Worm (Caenorhabditis elegans) whole organism, L3 larva: ENCODE measurements around the gene ctg-2.

ENCODE experiments used
- R02D3.7 ChIP-seq: fragments of 150-350 bp; optimal IDR thresholded peaks from 2 replicates; lab custom pipeline; 2014; ENCODE audit warnings: missing biosample characterization, missing genetic modification characterization
- ZK546.5 ChIP-seq: sonication (generic microtip); optimal IDR thresholded peaks from 2 replicates; lab custom pipeline; 2017; ENCODE audit warnings: missing biosample characterization, missing genetic modification characterization
- aly-2 ChIP-seq: fragments of 150-350 bp; optimal IDR thresholded peaks from 2 replicates; lab custom pipeline; 2014; ENCODE audit warnings: missing biosample characterization, missing genetic modification characterization
- ama-1 ChIP-seq: fragments of 150-350 bp; optimal IDR thresholded peaks from 2 replicates; lab custom pipeline; 2018
- ceh-28 ChIP-seq: fragments of 150-350 bp; optimal IDR thresholded peaks from 2 replicates; lab custom pipeline; 2014; ENCODE audit warnings: missing biosample characterization, missing genetic modification reagents, missing genetic modification characterization
- ceh-82 ChIP-seq: fragments of 150-350 bp; optimal IDR thresholded peaks from 2 replicates; lab custom pipeline; 2014; ENCODE audit warnings: missing biosample characterization, missing genetic modification characterization
- ceh-9 ChIP-seq: sonication (generic microtip); optimal IDR thresholded peaks from 2 replicates; lab custom pipeline; 2018; ENCODE audit warnings: missing biosample characterization, missing genetic modification characterization
- daf-12 ChIP-seq: fragments of 150-350 bp; optimal IDR thresholded peaks from 2 replicates; lab custom pipeline; 2014; ENCODE audit warnings: missing biosample characterization, missing genetic modification reagents, missing genetic modification characterization
- egl-27 ChIP-seq: sonication (generic microtip); optimal IDR thresholded peaks from 4 replicates; lab custom pipeline; 2017; ENCODE audit warnings: missing biosample characterization, missing genetic modification reagents, missing genetic modification characterization
- elt-1 ChIP-seq: fragments of 150-350 bp; optimal IDR thresholded peaks from 2 replicates; lab custom pipeline; 2014; ENCODE audit warnings: missing biosample characterization, missing genetic modification characterization
- elt-2 ChIP-seq: sonication (generic microtip); optimal IDR thresholded peaks from 2 replicates; lab custom pipeline; 2016; ENCODE audit warnings: missing genetic modification reagents, mild to moderate bottlenecking, missing genetic modification characterization, missing compliant biosample characterization
- eor-1 ChIP-seq, 2 experiments: fragments of 150-350 bp; optimal IDR thresholded peaks; 2 replicates each; lab custom pipeline; 2014 to 2018; ENCODE audit warnings: missing biosample characterization in 2 of 2, missing genetic modification characterization in 2 of 2
- fkh-10 ChIP-seq: sonication (generic microtip); optimal IDR thresholded peaks from 2 replicates; lab custom pipeline; 2017; ENCODE audit warnings: missing biosample characterization, missing genetic modification reagents, missing genetic modification characterization
- fkh-2 ChIP-seq: fragments of 150-350 bp; optimal IDR thresholded peaks from 2 replicates; lab custom pipeline; 2014; ENCODE audit warnings: missing biosample characterization, missing genetic modification reagents, missing genetic modification characterization
- fos-1 ChIP-seq: fragments of 150-350 bp; optimal IDR thresholded peaks from 2 replicates; lab custom pipeline; 2014; ENCODE audit warnings: missing biosample characterization, missing genetic modification characterization
- jun-1 ChIP-seq: fragments of 150-350 bp; optimal IDR thresholded peaks from 2 replicates; lab custom pipeline; 2014; ENCODE audit warnings: missing biosample characterization, missing genetic modification reagents, missing genetic modification characterization
- lin-15B ChIP-seq: fragments of 150-350 bp; optimal IDR thresholded peaks from 2 replicates; lab custom pipeline; 2014; ENCODE audit warnings: missing biosample characterization, missing genetic modification characterization
- lin-39 ChIP-seq: fragments of 150-350 bp; optimal IDR thresholded peaks from 2 replicates; lab custom pipeline; 2018; ENCODE audit warnings: missing biosample characterization, missing genetic modification reagents, missing genetic modification characterization
- lsy-12 ChIP-seq: sonication (generic microtip); optimal IDR thresholded peaks from 2 replicates; lab custom pipeline; 2016; ENCODE audit warnings: mild to moderate bottlenecking, missing genetic modification characterization, missing compliant biosample characterization
- mdl-1 ChIP-seq: fragments of 150-350 bp; optimal IDR thresholded peaks from 2 replicates; lab custom pipeline; 2014; ENCODE audit warnings: missing biosample characterization, missing genetic modification characterization
- nfya-1 ChIP-seq: sonication (generic microtip); optimal IDR thresholded peaks from 2 replicates; lab custom pipeline; 2017; ENCODE audit warnings: missing genetic modification characterization, mild to moderate bottlenecking, missing compliant biosample characterization, antibody characterized with exemption, moderate library complexity; ENCODE audit not compliant: insufficient read depth
- nhr-11 ChIP-seq: fragments of 150-350 bp; optimal IDR thresholded peaks from 2 replicates; lab custom pipeline; 2014; ENCODE audit warnings: missing biosample characterization, missing genetic modification characterization
- nhr-12 ChIP-seq: fragments of 150-350 bp; optimal IDR thresholded peaks from 2 replicates; lab custom pipeline; 2014; ENCODE audit warnings: missing biosample characterization, missing genetic modification characterization
- nhr-23 ChIP-seq: fragments of 150-350 bp; optimal IDR thresholded peaks from 2 replicates; lab custom pipeline; 2014; ENCODE audit warnings: missing biosample characterization, missing genetic modification reagents, missing genetic modification characterization
- nhr-237 ChIP-seq: fragments of 150-350 bp; optimal IDR thresholded peaks from 2 replicates; lab custom pipeline; 2014; ENCODE audit warnings: missing biosample characterization, missing genetic modification characterization
- nhr-25 ChIP-seq: sonication (generic microtip); optimal IDR thresholded peaks from 2 replicates; lab custom pipeline; 2017; ENCODE audit warnings: missing biosample characterization, missing genetic modification characterization
- nhr-28 ChIP-seq: fragments of 150-350 bp; optimal IDR thresholded peaks from 2 replicates; lab custom pipeline; 2014; ENCODE audit warnings: missing biosample characterization, missing genetic modification characterization
- nhr-43 ChIP-seq: sonication (generic microtip); optimal IDR thresholded peaks from 2 replicates; lab custom pipeline; 2016; ENCODE audit warnings: mild to moderate bottlenecking, missing genetic modification characterization, missing compliant biosample characterization; ENCODE audit not compliant: poor library complexity, severe bottlenecking
- nhr-67 ChIP-seq: fragments of 150-350 bp; optimal IDR thresholded peaks from 2 replicates; lab custom pipeline; 2014; ENCODE audit warnings: missing biosample characterization, missing genetic modification characterization
- nhr-76 ChIP-seq: fragments of 150-350 bp; sonication (generic microtip); optimal IDR thresholded peaks from 5 replicates; lab custom pipeline; 2014; ENCODE audit warnings: missing biosample characterization, missing genetic modification characterization
- pha-4 ChIP-seq: fragments of 150-350 bp; optimal IDR thresholded peaks from 2 replicates; lab custom pipeline; 2014; ENCODE audit warnings: missing biosample characterization, missing genetic modification reagents, missing genetic modification characterization
- pqm-1 ChIP-seq: fragments of 150-350 bp; optimal IDR thresholded peaks from 2 replicates; lab custom pipeline; 2017; ENCODE audit warnings: missing biosample characterization, missing genetic modification characterization, inconsistent platforms
- sea-2 ChIP-seq: fragments of 150-350 bp; sonication (generic microtip); optimal IDR thresholded peaks from 4 replicates; lab custom pipeline; 2014; ENCODE audit warnings: missing biosample characterization, missing genetic modification reagents, missing genetic modification characterization
- skn-1 ChIP-seq: fragments of 150-350 bp; optimal IDR thresholded peaks from 2 replicates; lab custom pipeline; 2014; ENCODE audit warnings: missing biosample characterization, missing genetic modification characterization
- snpc-4 ChIP-seq: fragments of 150-350 bp; optimal IDR thresholded peaks from 2 replicates; lab custom pipeline; 2014; ENCODE audit warnings: missing biosample characterization, missing genetic modification characterization
- tbx-2 ChIP-seq: sonication (generic microtip); optimal IDR thresholded peaks from 2 replicates; lab custom pipeline; 2016; ENCODE audit warnings: mild to moderate bottlenecking, missing genetic modification characterization, missing compliant biosample characterization
- unc-39 ChIP-seq: sonication (generic microtip); optimal IDR thresholded peaks from 4 replicates; lab custom pipeline; 2017; ENCODE audit warnings: missing biosample characterization, missing genetic modification characterization
- zag-1 ChIP-seq: fragments of 150-350 bp; optimal IDR thresholded peaks from 2 replicates; lab custom pipeline; 2014; ENCODE audit warnings: missing biosample characterization, missing genetic modification characterization
- ztf-11 ChIP-seq: fragments of 150-350 bp; optimal IDR thresholded peaks from 2 replicates; lab custom pipeline; 2014; ENCODE audit warnings: missing biosample characterization, missing genetic modification characterization
- ztf-4 ChIP-seq: fragments of 150-350 bp; optimal IDR thresholded peaks from 2 replicates; lab custom pipeline; 2014; ENCODE audit warnings: missing biosample characterization, missing genetic modification characterization

ctg-2 gene

DNA sequence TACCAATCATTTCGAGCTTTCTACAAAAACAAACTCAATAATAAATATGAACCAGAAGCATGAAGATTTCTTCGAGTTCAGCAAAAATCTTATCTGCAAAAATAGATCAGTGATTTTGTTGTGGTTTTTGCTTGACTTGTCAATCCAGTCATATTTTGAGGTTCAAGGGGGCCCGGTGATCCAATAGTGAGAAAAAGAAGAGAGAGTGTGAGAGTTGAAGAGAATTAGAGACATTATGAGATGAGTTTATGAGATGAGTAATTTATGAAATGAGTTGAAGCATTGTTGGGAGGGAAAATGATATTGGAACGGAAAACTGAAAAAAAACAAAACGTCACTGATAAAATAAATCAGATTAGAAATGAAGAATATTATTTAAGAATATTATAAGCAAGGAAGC is 5.9 kb upstream of the ctg-2 start, which contains the start of gene T13H5.1:
TSS of gene T13H5.1 (minus strand) at position 101 of the 400 bp plus-strand sequence.
- no peak for TF ChIP-seq fkh-10 (GFP tag; lab: Kevin White, UChicago)
- no peak for TF ChIP-seq ZK546.5 (tag; lab: Kevin White, UChicago)
- no peak for TF ChIP-seq ama-1 (lab: Kevin White, UChicago)
- no peak for TF ChIP-seq mdl-1 (tag; lab: Kevin White, UChicago)
- TF ChIP-seq fkh-2 (tag; lab: Kevin White, UChicago): no peak
- TF ChIP-seq snpc-4: no peak
- TF ChIP-seq lin-39 (tag; lab: Kevin White, UChicago): no peak
- TF ChIP-seq jun-1 (tag; lab: Kevin White, UChicago): no peak
- TF ChIP-seq elt-1 (tag; lab: Kevin White, UChicago): no peak
- no peak for TF ChIP-seq zag-1 (tag; lab: Kevin White, UChicago)
- no peak for TF ChIP-seq aly-2
- no peak for TF ChIP-seq unc-39 (tag; lab: Kevin White, UChicago)
- TF ChIP-seq ztf-4 (tag; lab: Kevin White, UChicago): no peak
- no peak for TF ChIP-seq eor-1 (tag; optimal IDR thresholded peaks at IDR 0.05; lab: Kevin White, UChicago)

DNA sequence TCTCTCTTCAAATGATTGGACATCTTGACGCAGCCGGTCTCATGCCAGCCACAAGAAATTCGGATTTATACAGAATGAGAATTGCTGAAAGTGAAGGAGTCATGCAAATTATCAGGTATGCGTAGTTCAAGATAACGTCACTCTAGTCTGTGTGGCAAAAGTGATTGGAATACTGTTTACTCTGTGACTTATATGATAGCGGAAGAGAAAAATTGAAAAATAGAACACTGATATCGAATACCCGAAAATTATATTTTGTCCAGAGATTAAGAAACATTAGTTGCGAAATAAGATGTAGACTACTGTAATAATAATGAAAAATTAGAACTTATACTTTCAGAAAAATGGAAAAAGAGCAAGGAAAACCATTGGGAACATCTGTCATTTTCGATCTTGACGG is 667 bp downstream of the ctg-2 start:
- TF ChIP-seq daf-12 (tag; lab: Kevin White, UChicago): no peak
- no peak for TF ChIP-seq fkh-10 (GFP tag; lab: Kevin White, UChicago)
- TF ChIP-seq elt-1 (tag; lab: Kevin White, UChicago): no peak
- no peak for TF ChIP-seq nhr-25 (tag; lab: Kevin White, UChicago)
- TF ChIP-seq ZK546.5 (tag; lab: Kevin White, UChicago): no peak
- TF ChIP-seq ztf-4 (tag; lab: Kevin White, UChicago): no peak
- TF ChIP-seq skn-1 (tag; lab: Kevin White, UChicago): no peak
- no peak for TF ChIP-seq nfya-1 (tag; lab: Kevin White, UChicago)
- no peak for TF ChIP-seq nhr-67
- peak; percentile 20 for TF ChIP-seq pqm-1 (tag; lab: Kevin White, UChicago)
- TF ChIP-seq nhr-76 (tag; lab: Kevin White, UChicago): no peak
- TF ChIP-seq eor-1 (tag; optimal IDR thresholded peaks at IDR 0.05; lab: Kevin White, UChicago): no peak
- TF ChIP-seq ama-1 (lab: Kevin White, UChicago): no peak
- no peak for TF ChIP-seq nhr-12
- TF ChIP-seq unc-39 (tag; lab: Kevin White, UChicago): no peak
- no peak for TF ChIP-seq sea-2
- TF ChIP-seq nhr-28 (tag; lab: Kevin White, UChicago): no peak
- peak; percentile 79 for TF ChIP-seq elt-2 (tag; lab: Kevin White, UChicago)
- TF ChIP-seq lsy-12 (tag; lab: Kevin White, UChicago): no peak
- TF ChIP-seq mdl-1 (tag; lab: Kevin White, UChicago): no peak
- no peak for TF ChIP-seq fos-1
- TF ChIP-seq jun-1 (tag; lab: Kevin White, UChicago): peak; percentile 51
- peak; percentile 35 for TF ChIP-seq pha-4

DNA sequence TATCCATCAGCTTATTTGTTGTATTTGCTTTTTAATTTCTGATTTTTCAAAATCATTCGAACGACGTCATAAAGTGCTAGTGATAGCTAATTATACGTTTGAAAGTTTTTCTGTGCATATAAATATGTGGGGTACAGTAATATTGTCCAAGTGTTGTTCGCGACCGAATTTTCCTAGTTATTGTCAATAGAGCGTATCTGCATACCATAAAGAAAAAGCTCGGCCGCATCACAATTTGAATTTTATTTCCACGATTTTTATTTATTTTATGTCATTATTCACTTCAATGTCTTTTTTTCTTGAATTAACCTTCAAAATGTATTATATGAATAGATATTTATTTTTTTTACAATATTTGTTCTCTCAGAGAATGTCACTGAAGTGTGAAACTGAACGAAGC is 1.9 kb downstream of the ctg-2 start, which contains the start of gene rnh-2:
TSS of gene rnh-2 (plus strand) at position 368 of the 400 bp plus-strand sequence.
- TF ChIP-seq nhr-43 (tag; lab: Kevin White, UChicago): peak; percentile 58
- peak; percentile 46 for TF ChIP-seq R02D3.7 (tag; lab: Kevin White, UChicago)
- no peak for TF ChIP-seq nhr-67
- TF ChIP-seq ceh-28: no peak
- peak; percentile 14 for TF ChIP-seq lsy-12 (tag; lab: Kevin White, UChicago)
- peak; percentile 83 for TF ChIP-seq nhr-23
- TF ChIP-seq eor-1 (tag; optimal IDR thresholded peaks at IDR 0.05; lab: Kevin White, UChicago): no peak
- TF ChIP-seq jun-1 (tag; lab: Kevin White, UChicago): no peak
- no peak for TF ChIP-seq fos-1
- TF ChIP-seq aly-2: no peak
- no peak for TF ChIP-seq sea-2
- peak; percentile 52 for TF ChIP-seq nhr-25 (tag; lab: Kevin White, UChicago)
- no peak for TF ChIP-seq unc-39 (tag; lab: Kevin White, UChicago)
- no peak for TF ChIP-seq fkh-2 (tag; lab: Kevin White, UChicago)
- TF ChIP-seq pha-4: peak; percentile 92
- peak; percentile 42 for TF ChIP-seq elt-2 (tag; lab: Kevin White, UChicago)
- peak; percentile 73 for TF ChIP-seq snpc-4
- no peak for TF ChIP-seq skn-1 (tag; lab: Kevin White, UChicago)
- TF ChIP-seq ZK546.5 (tag; lab: Kevin White, UChicago): no peak
- TF ChIP-seq tbx-2: no peak
- no peak for TF ChIP-seq ztf-11 (tag; lab: Kevin White, UChicago)
- no peak for TF ChIP-seq ceh-82 (tag; lab: Kevin White, UChicago)
- peak; percentile 60 for TF ChIP-seq nfya-1 (tag; lab: Kevin White, UChicago)
- TF ChIP-seq egl-27 (tag; lab: Kevin White, UChicago): no peak
- no peak for TF ChIP-seq ceh-9 (tag; lab: Kevin White, UChicago)
- peak; percentile 85 for TF ChIP-seq lin-15B
- no peak for TF ChIP-seq nhr-11 (tag; lab: Kevin White, UChicago)
- TF ChIP-seq pqm-1 (tag; lab: Kevin White, UChicago): no peak
- TF ChIP-seq nhr-12: no peak
- peak; percentile 28 for TF ChIP-seq nhr-76 (tag; lab: Kevin White, UChicago)
- no peak for TF ChIP-seq nhr-237 (tag; lab: Kevin White, UChicago)
- TF ChIP-seq daf-12 (tag; lab: Kevin White, UChicago): no peak
